Fruit fly (Drosophila melanogaster): Measurements from ENCODE around the gene CG17672.
A peak's percentile ranks its signal among the peaks of the same experiment; 100 is the strongest.

The CG17672 gene

dm6 chr3L:13022160-13022853 lies 6.5 kb upstream of the CG17672 start, which contains the start of gene Adk2 (continued):
- TF ChIP-seq Max (GFP tag; optimal IDR thresholded peaks at IDR 0.05) = peak; percentile 28
- peak; percentile 22 for TF ChIP-seq lab (GFP tag; optimal IDR thresholded peaks at IDR 0.05)
- TF ChIP-seq CG9932 (GFP tag; IDR thresholded peaks at IDR 0.05) = peak; percentile 76
- TF ChIP-seq Atf6 (GFP tag; IDR thresholded peaks at IDR 0.05) = no peak; the same call in 1 of the 2 replicates
- TF ChIP-seq HLH4C (GFP tag; IDR thresholded peaks at IDR 0.05; ENCODE audit: partially characterized antibody) = no peak
- peak; percentile 10 for TF ChIP-seq scrt (GFP tag; optimal IDR thresholded peaks at IDR 0.05)
- no peak for TF ChIP-seq disco-r (GFP tag; optimal IDR thresholded peaks at IDR 0.05)
- TF ChIP-seq prd (optimal IDR thresholded peaks at IDR 0.05) = no peak
- peak; percentile 67 for TF ChIP-seq prd (GFP tag; IDR thresholded peaks at IDR 0.05)
- peak; percentile 31 for TF ChIP-seq Lhr (GFP tag; optimal IDR thresholded peaks at IDR 0.05)
- no peak for TF ChIP-seq Mrtf (GFP tag; IDR thresholded peaks at IDR 0.05)
- no peak for TF ChIP-seq CG10267 (tag; optimal IDR thresholded peaks at IDR 0.05)
- TF ChIP-seq CG43689 (GFP tag; IDR thresholded peaks at IDR 0.05) = no peak
- TF ChIP-seq HmgD (GFP tag; optimal IDR thresholded peaks at IDR 0.05) = peak; percentile 12
- TF ChIP-seq CG1602 (GFP tag; optimal IDR thresholded peaks at IDR 0.05) = no peak
- no peak for TF ChIP-seq CkIIα-i1 (GFP tag; IDR thresholded peaks at IDR 0.05)
- TF ChIP-seq Antp (GFP tag; optimal IDR thresholded peaks at IDR 0.05) = no peak
- peak; percentile 70 for TF ChIP-seq CG6272 (GFP tag; IDR thresholded peaks at IDR 0.05)
- TF ChIP-seq Doc3 (GFP tag; IDR thresholded peaks at IDR 0.05; ENCODE audit: partially characterized antibody) = no peak
- TF ChIP-seq CG12104 (GFP tag; optimal IDR thresholded peaks at IDR 0.05) = no peak
- TF ChIP-seq CG14441 (GFP tag; IDR thresholded peaks at IDR 0.05) = peak; percentile 55
- no peak for TF ChIP-seq caup (GFP tag; optimal IDR thresholded peaks at IDR 0.05; ENCODE audit: severe bottlenecking)
- no peak for TF ChIP-seq CG1024 (GFP tag; IDR thresholded peaks at IDR 0.05)
- no peak for TF ChIP-seq D19B (GFP tag; optimal IDR thresholded peaks at IDR 0.05)
- TF ChIP-seq p53 (GFP tag; optimal IDR thresholded peaks at IDR 0.05) = no peak
- no peak for TF ChIP-seq CG4282 (GFP tag; optimal IDR thresholded peaks at IDR 0.05)
- peak; percentile 60 for TF ChIP-seq CG11247 (GFP tag; IDR thresholded peaks at IDR 0.05)
- TF ChIP-seq ci (GFP tag; IDR thresholded peaks at IDR 0.05) = peak; percentile 71
- no peak for TF ChIP-seq CG10321 (GFP tag; IDR thresholded peaks at IDR 0.05)
- TF ChIP-seq Xrp1 (GFP tag; IDR thresholded peaks at IDR 0.05) = no peak
- no peak for TF ChIP-seq fd64A (GFP tag; optimal IDR thresholded peaks at IDR 0.05)
- TF ChIP-seq Jarid2 (GFP tag; optimal IDR thresholded peaks at IDR 0.05) = peak; percentile 13
- peak; percentile 11; the same call in 1 of the 2 replicates for TF ChIP-seq esg (GFP tag; conservative IDR thresholded peaks at IDR 0.05)
- TF ChIP-seq dan (GFP tag; IDR thresholded peaks at IDR 0.05) = no peak
- TF ChIP-seq ara (GFP tag; IDR thresholded peaks at IDR 0.05) = 0 out of 2 replicates have a peak, but pooled peaks have one; percentile 17
- TF ChIP-seq gro (GFP tag; optimal IDR thresholded peaks at IDR 0.05) = peak; percentile 28
- peak; percentile 24; the same call in 1 of the 2 replicates for TF ChIP-seq ttk (GFP tag; IDR thresholded peaks at IDR 0.05)
- TF ChIP-seq cad (GFP tag; optimal IDR thresholded peaks at IDR 0.05) = no peak
- TF ChIP-seq gcm2 (GFP tag; optimal IDR thresholded peaks at IDR 0.05) = no peak
- peak; percentile 55; the same call in 2 of the 3 replicates for TF ChIP-seq dysf (GFP tag; IDR thresholded peaks at IDR 0.05)
- peak; percentile 67 for TF ChIP-seq CG15514 (GFP tag; optimal IDR thresholded peaks at IDR 0.05)
- TF ChIP-seq eve (GFP tag; optimal IDR thresholded peaks at IDR 0.05) = peak in 1 of 2 experiments; percentile 30
- TF ChIP-seq fu2 (GFP tag; optimal IDR thresholded peaks at IDR 0.05) = no peak
- no peak for TF ChIP-seq Fer2 (tag; optimal IDR thresholded peaks at IDR 0.05)
- TF ChIP-seq Kr (GFP tag; optimal IDR thresholded peaks at IDR 0.05) = no peak
- TF ChIP-seq Pdp1 (GFP tag; optimal IDR thresholded peaks at IDR 0.05) = peak in 1 of 2 experiments; percentile 89
- TF ChIP-seq PHDP (tag; optimal IDR thresholded peaks at IDR 0.05) = no peak
- no peak for TF ChIP-seq Asciz (GFP tag; optimal IDR thresholded peaks at IDR 0.05)
- TF ChIP-seq pb (GFP tag; optimal IDR thresholded peaks at IDR 0.05) = no peak
- no peak for TF ChIP-seq chn (GFP tag; optimal IDR thresholded peaks at IDR 0.05)
- no peak for TF ChIP-seq CG11398 (GFP tag; optimal IDR thresholded peaks at IDR 0.05)

Measured in whole organism, embryonic.